Fruit fly (Drosophila melanogaster): ENCODE results near the gene CG15864.

- TF ChIP-seq CG6689 (GFP tag; IDR thresholded peaks at IDR 0.05), result no peak
- no peak for TF ChIP-seq bowl (GFP tag; IDR thresholded peaks at IDR 0.05)
- TF ChIP-seq CHES-1-like (GFP tag; optimal IDR thresholded peaks at IDR 0.05), result peak; percentile 27
These were observed 14.9 kb upstream of the CG15864 start, which contains the start of gene PolI for dm6 chr3R:8233370-8233773.
